Worm (Caenorhabditis elegans): ENCODE results near the gene lips-10.

Gene lips-10

ce11 chrII:8481731-8482253 is 42.8 kb downstream of the lips-10 start, which contains the start of gene M05D6.5:
TSS of gene M05D6.5 (minus strand) at chrII:8482203.
- TF ChIP-seq tbx-37 (GFP tag; conservative IDR thresholded peaks at IDR 0.05) (no peak), flt-1 (GFP tag; IDR thresholded peaks at IDR 0.05) (no peak), ceh-36 (tag; optimal IDR thresholded peaks at IDR 0.05) (no peak), tbx-11 (GFP tag; IDR thresholded peaks at IDR 0.05) (no peak)

ce11 chrII:8483124-8483792 is 44.3 kb downstream of the lips-10 start:
- TF ChIP-seq ama-1 (optimal IDR thresholded peaks at IDR 0.05) (no peak), ceh-36 (tag; optimal IDR thresholded peaks at IDR 0.05) (no peak), pes-1 (GFP tag; IDR thresholded peaks at IDR 0.05) (no peak), F13C5.2 (tag; optimal IDR thresholded peaks at IDR 0.05) (no peak), ceh-13 (GFP tag; optimal IDR thresholded peaks at IDR 0.05) (no peak), tra-4 (tag; optimal IDR thresholded peaks at IDR 0.05) (no peak), aly-1 (tag; optimal IDR thresholded peaks at IDR 0.05) (no peak), ets-7 (tag; optimal IDR thresholded peaks at IDR 0.05) (no peak), hnd-1 (tag; optimal IDR thresholded peaks at IDR 0.05) (no peak), tbx-37 (GFP tag; conservative IDR thresholded peaks at IDR 0.05) (no peak), sea-1 (GFP tag; conservative IDR thresholded peaks at IDR 0.05) (no peak), tbx-11 (GFP tag; IDR thresholded peaks at IDR 0.05) (no peak), B0310.2 (tag; optimal IDR thresholded peaks at IDR 0.05) (no peak), flt-1 (GFP tag; IDR thresholded peaks at IDR 0.05) (no peak), hmbx-1 (tag; optimal IDR thresholded peaks at IDR 0.05) (no peak), scrt-1 (GFP tag; IDR thresholded peaks at IDR 0.05) (no peak), hmg-4 (GFP tag; optimal IDR thresholded peaks at IDR 0.05) (no peak)

ce11 chrII:8483793-8484186 is 44.8 kb downstream of the lips-10 start, which contains the start of gene taap-1:
TSS of gene taap-1 (minus strand) at chrII:8483871.
- TF ChIP-seq B0310.2 (tag; optimal IDR thresholded peaks at IDR 0.05): no peak
- TF ChIP-seq F13C5.2 (tag; optimal IDR thresholded peaks at IDR 0.05): no peak
- no peak for TF ChIP-seq ceh-36 (tag; optimal IDR thresholded peaks at IDR 0.05)
- no peak for TF ChIP-seq flt-1 (GFP tag; IDR thresholded peaks at IDR 0.05)
- TF ChIP-seq ceh-13 (GFP tag; optimal IDR thresholded peaks at IDR 0.05): no peak

ce11 chrII:8484546-8484945 is 45.6 kb downstream of the lips-10 start:
- TF ChIP-seq hnd-1 (tag; optimal IDR thresholded peaks at IDR 0.05) (no peak), B0310.2 (tag; optimal IDR thresholded peaks at IDR 0.05) (no peak), F13C5.2 (tag; optimal IDR thresholded peaks at IDR 0.05) (no peak), tbx-37 (GFP tag; conservative IDR thresholded peaks at IDR 0.05) (no peak), ceh-36 (tag; optimal IDR thresholded peaks at IDR 0.05) (no peak)

- TF ChIP-seq aly-1 (tag; optimal IDR thresholded peaks at IDR 0.05) (no peak), ets-7 (tag; optimal IDR thresholded peaks at IDR 0.05) (no peak), tbx-37 (GFP tag; conservative IDR thresholded peaks at IDR 0.05) (no peak), ama-1 (optimal IDR thresholded peaks at IDR 0.05) (no peak)
These were observed 46.6 kb downstream of the lips-10 start, which contains the start of gene gbh-2 for ce11 chrII:8485603-8486002. TSS of gene gbh-2 (plus strand) at chrII:8485879.

ce11 chrII:8488123-8488522 is 49.2 kb downstream of the lips-10 start:
- TF ChIP-seq hmg-4 (GFP tag; optimal IDR thresholded peaks at IDR 0.05) (no peak), ets-7 (tag; optimal IDR thresholded peaks at IDR 0.05) (no peak), hmbx-1 (tag; optimal IDR thresholded peaks at IDR 0.05) (no peak), B0310.2 (tag; optimal IDR thresholded peaks at IDR 0.05) (no peak), flt-1 (GFP tag; IDR thresholded peaks at IDR 0.05) (no peak), F13C5.2 (tag; optimal IDR thresholded peaks at IDR 0.05) (no peak), aly-1 (tag; optimal IDR thresholded peaks at IDR 0.05) (no peak), tbx-11 (GFP tag; IDR thresholded peaks at IDR 0.05) (no peak), ceh-13 (GFP tag; optimal IDR thresholded peaks at IDR 0.05) (no peak), tra-4 (tag; optimal IDR thresholded peaks at IDR 0.05) (no peak), hnd-1 (tag; optimal IDR thresholded peaks at IDR 0.05) (no peak), tbx-37 (GFP tag; conservative IDR thresholded peaks at IDR 0.05) (no peak), ceh-36 (tag; optimal IDR thresholded peaks at IDR 0.05) (no peak), ama-1 (optimal IDR thresholded peaks at IDR 0.05) (no peak)
